Worm (Caenorhabditis elegans): Measurements from ENCODE around the gene srlf-5.

Gene srlf-5

DNA sequence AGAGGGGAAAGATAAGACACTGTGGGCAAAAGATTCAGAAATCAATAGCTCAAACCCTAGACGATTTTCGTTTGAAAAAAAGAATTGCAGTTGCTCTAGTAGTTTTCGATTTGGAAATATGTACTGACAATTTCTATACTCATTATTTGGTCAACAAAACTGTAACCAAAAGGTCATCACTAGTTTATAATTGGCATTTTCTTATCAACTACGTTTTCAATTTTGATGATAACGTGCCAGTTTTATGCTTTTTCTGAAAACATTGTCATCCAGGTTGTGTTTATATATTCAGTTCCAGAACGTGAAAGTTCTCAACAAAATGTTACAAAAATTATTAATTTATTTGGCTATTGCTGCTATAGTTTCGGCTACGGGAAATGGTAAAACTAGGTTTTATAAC lies 36.0 kb upstream of the srlf-5 start, which contains the start of gene F55G11.8:
F55G11.8 (plus strand) TSS at position 245 of the 400 bp plus-strand sequence.
- TF ChIP-seq peb-1 (tag; optimal IDR thresholded peaks at IDR 0.05) (no peak), nhr-237 (tag; optimal IDR thresholded peaks at IDR 0.05) (no peak), F13H6.1 (tag; optimal IDR thresholded peaks at IDR 0.05) (no peak), nhr-21 (tag; optimal IDR thresholded peaks at IDR 0.05) (no peak), ceh-82 (tag; optimal IDR thresholded peaks at IDR 0.05) (no peak), sem-4 (tag; optimal IDR thresholded peaks at IDR 0.05) (no peak), mab-5 (tag; optimal IDR thresholded peaks at IDR 0.05) (no peak), skn-1 (tag; optimal IDR thresholded peaks at IDR 0.05) (peak; percentile 43), unc-62 (GFP tag; optimal IDR thresholded peaks at IDR 0.05) (no peak), nhr-10 (tag; optimal IDR thresholded peaks at IDR 0.05) (no peak), unc-55 (GFP tag; optimal IDR thresholded peaks at IDR 0.05) (no peak), snpc-4 (tag; optimal IDR thresholded peaks at IDR 0.05) (no peak), dmd-4 (tag; optimal IDR thresholded peaks at IDR 0.05) (no peak), fos-1 (tag; optimal IDR thresholded peaks at IDR 0.05) (peak; percentile 86), sma-3 (GFP tag; optimal IDR thresholded peaks at IDR 0.05) (no peak), lin-39 (tag; optimal IDR thresholded peaks at IDR 0.05) (no peak), ceh-16 (tag; optimal IDR thresholded peaks at IDR 0.05) (no peak), aly-2 (tag; optimal IDR thresholded peaks at IDR 0.05) (no peak), mbf-1 (tag; optimal IDR thresholded peaks at IDR 0.05) (no peak), ztf-1 (GFP tag; conservative IDR thresholded peaks at IDR 0.05) (no peak), C34F6.9 (tag; optimal IDR thresholded peaks at IDR 0.05) (no peak), alr-1 (tag; optimal IDR thresholded peaks at IDR 0.05) (no peak), sma-9 (GFP tag; optimal IDR thresholded peaks at IDR 0.05) (peak; percentile 25), sma-9 (tag; optimal IDR thresholded peaks at IDR 0.05) (no peak), crh-2 (tag; optimal IDR thresholded peaks at IDR 0.05) (no peak), elt-3 (tag; optimal IDR thresholded peaks at IDR 0.05) (no peak)

ce11 chrIV:12960136-12960535 lies 33.6 kb upstream of the srlf-5 start, which contains the start of gene F55G11.7:
F55G11.7 (plus strand) TSS chrIV:12960436.
- TF ChIP-seq elt-3 (tag; optimal IDR thresholded peaks at IDR 0.05), result no peak
- no peak for TF ChIP-seq R02D3.7 (tag; optimal IDR thresholded peaks at IDR 0.05)
- TF ChIP-seq zag-1 (tag; optimal IDR thresholded peaks at IDR 0.05), result no peak
- no peak for TF ChIP-seq C34F6.9 (tag; optimal IDR thresholded peaks at IDR 0.05)
- no peak for TF ChIP-seq egl-27 (tag; optimal IDR thresholded peaks at IDR 0.05)
- TF ChIP-seq alr-1 (tag; optimal IDR thresholded peaks at IDR 0.05), result no peak
- no peak for TF ChIP-seq nhr-25 (tag; optimal IDR thresholded peaks at IDR 0.05)
- no peak for TF ChIP-seq ztf-11 (tag; optimal IDR thresholded peaks at IDR 0.05)
- no peak for TF ChIP-seq ztf-4 (tag; optimal IDR thresholded peaks at IDR 0.05)
- no peak for TF ChIP-seq fos-1 (tag; optimal IDR thresholded peaks at IDR 0.05)
- TF ChIP-seq aly-2 (tag; optimal IDR thresholded peaks at IDR 0.05), result no peak
- TF ChIP-seq mbf-1 (tag; optimal IDR thresholded peaks at IDR 0.05), result no peak
- TF ChIP-seq crh-2 (tag; optimal IDR thresholded peaks at IDR 0.05), result no peak
- TF ChIP-seq lin-13 (GFP tag; optimal IDR thresholded peaks at IDR 0.05), result no peak
- no peak for TF ChIP-seq ZK546.5 (tag; optimal IDR thresholded peaks at IDR 0.05)
- no peak for TF ChIP-seq sem-4 (tag; optimal IDR thresholded peaks at IDR 0.05)
- no peak for TF ChIP-seq nhr-6 (tag; optimal IDR thresholded peaks at IDR 0.05)
- TF ChIP-seq unc-55 (GFP tag; optimal IDR thresholded peaks at IDR 0.05), result no peak

- TF ChIP-seq crh-2 (tag; optimal IDR thresholded peaks at IDR 0.05) (no peak), lin-39 (tag; optimal IDR thresholded peaks at IDR 0.05) (no peak), ZK546.5 (tag; optimal IDR thresholded peaks at IDR 0.05) (no peak), C34F6.9 (tag; optimal IDR thresholded peaks at IDR 0.05) (no peak), unc-55 (GFP tag; optimal IDR thresholded peaks at IDR 0.05) (no peak)
Measured at ce11 chrIV:12957730-12958129, 31.2 kb upstream of the srlf-5 start, which contains the start of gene F55G11.6. F55G11.6 (plus strand) TSS chrIV:12958030.

DNA sequence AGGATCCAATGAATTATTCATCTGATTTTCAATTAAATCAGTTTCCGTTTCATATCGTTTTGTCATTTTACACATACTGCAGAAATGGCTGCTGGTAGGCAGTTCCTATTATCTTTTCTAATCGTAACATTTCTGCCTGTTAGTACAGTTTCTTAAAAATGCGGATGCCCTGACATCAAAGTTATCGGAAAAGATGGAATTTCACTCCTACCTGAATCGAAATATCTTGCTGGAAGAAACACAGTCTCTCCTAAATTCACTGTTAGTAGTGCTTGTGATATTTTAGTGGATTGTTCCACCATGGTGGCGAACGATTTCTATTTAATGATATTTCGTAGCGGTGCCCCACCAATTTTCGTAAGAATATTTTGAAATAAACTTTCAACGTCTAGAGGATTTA lies 21.9 kb upstream of the srlf-5 start, which contains the start of gene F55G11.10:
F55G11.10 (plus strand) TSS at position 301 of the 400 bp plus-strand sequence.
- TF ChIP-seq mbf-1 (tag; optimal IDR thresholded peaks at IDR 0.05), result no peak
- TF ChIP-seq nhr-129 (tag; optimal IDR thresholded peaks at IDR 0.05), result no peak
- TF ChIP-seq ztf-4 (tag; optimal IDR thresholded peaks at IDR 0.05), result no peak
- no peak for TF ChIP-seq unc-62 (GFP tag; optimal IDR thresholded peaks at IDR 0.05)
- no peak for TF ChIP-seq mab-5 (tag; optimal IDR thresholded peaks at IDR 0.05)
- TF ChIP-seq ztf-11 (tag; optimal IDR thresholded peaks at IDR 0.05), result no peak

DNA sequence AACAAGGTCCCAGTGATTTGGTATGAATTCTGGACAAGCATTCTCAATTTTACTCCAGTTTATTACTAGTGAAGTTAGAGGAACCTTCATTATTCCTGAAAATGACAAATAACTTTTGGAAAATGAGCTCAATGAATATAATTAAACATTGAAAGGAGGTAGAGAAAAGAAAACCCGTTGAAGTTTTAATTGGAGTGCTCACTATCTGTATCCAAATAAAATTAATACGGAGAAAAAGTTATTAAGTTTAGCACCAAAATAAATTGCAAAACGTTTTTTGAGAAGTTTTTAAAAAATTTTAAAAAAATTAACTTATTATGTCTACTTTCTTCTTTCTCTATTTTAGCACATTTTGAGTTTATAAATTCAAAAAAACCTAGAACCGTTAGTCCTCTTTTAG lies 19.9 kb upstream of the srlf-5 start, which contains the start of gene F55G11.1:
F55G11.1 (minus strand) TSS at position 101 of the 400 bp plus-strand sequence.
- no peak for TF ChIP-seq alr-1 (tag; optimal IDR thresholded peaks at IDR 0.05)
- TF ChIP-seq blmp-1 (tag; optimal IDR thresholded peaks at IDR 0.05; ENCODE audit: insufficient read depth), result no peak
- no peak for TF ChIP-seq dmd-4 (tag; optimal IDR thresholded peaks at IDR 0.05)
- TF ChIP-seq crh-2 (tag; optimal IDR thresholded peaks at IDR 0.05), result no peak
